Fruit fly (Drosophila melanogaster): ENCODE measurements around the gene sens.

Gene sens

dm6 chr3L:13450177-13450793, 49.4 kb upstream of the sens start, which contains the start of the genes JMJD7 and CG10738 (continued):
- TF ChIP-seq amos (GFP tag; IDR thresholded peaks at IDR 0.05; ENCODE audit: partially characterized antibody) = no peak
- peak; percentile 23 for TF ChIP-seq HHEX (GFP tag; optimal IDR thresholded peaks at IDR 0.05)
- TF ChIP-seq CG6175 (GFP tag; IDR thresholded peaks at IDR 0.05) = no peak
- TF ChIP-seq TFAM (GFP tag; optimal IDR thresholded peaks at IDR 0.05) = no peak
- TF ChIP-seq CG7928 (GFP tag; optimal IDR thresholded peaks at IDR 0.05) = peak; percentile 43
- TF ChIP-seq bcd (GFP tag; optimal IDR thresholded peaks at IDR 0.05) = peak; percentile 71
- TF ChIP-seq CG4360 (GFP tag; IDR thresholded peaks at IDR 0.05) = no peak
- TF ChIP-seq B-H2 (GFP tag; optimal IDR thresholded peaks at IDR 0.05) = no peak
- TF ChIP-seq hbn (GFP tag; IDR thresholded peaks at IDR 0.05; ENCODE audit: partially characterized antibody) = no peak
- TF ChIP-seq Atf-2 (GFP tag; optimal IDR thresholded peaks at IDR 0.05) = no peak
- peak; percentile 81 for TF ChIP-seq dysf (GFP tag; IDR thresholded peaks at IDR 0.05)
- peak; percentile 84 for TF ChIP-seq Ada2b (GFP tag; IDR thresholded peaks at IDR 0.05)
- peak; percentile 49 for TF ChIP-seq repo (GFP tag; optimal IDR thresholded peaks at IDR 0.05)
- TF ChIP-seq sna (GFP tag; IDR thresholded peaks at IDR 0.05; ENCODE audit: partially characterized antibody) = no peak
- no peak for TF ChIP-seq Kr (GFP tag; optimal IDR thresholded peaks at IDR 0.05)
- peak; percentile 26; the same call in 1 of the 2 replicates for TF ChIP-seq Ravus (GFP tag; IDR thresholded peaks at IDR 0.05)
- peak; percentile 11 for TF ChIP-seq CG7839 (tag; optimal IDR thresholded peaks at IDR 0.05)
- peak; percentile 23 for TF ChIP-seq MTF-1 (GFP tag; optimal IDR thresholded peaks at IDR 0.05; ENCODE audit: borderline replicate concordance)
- no peak for TF ChIP-seq CG7963 (GFP tag; IDR thresholded peaks at IDR 0.05; ENCODE audit: partially characterized antibody)
- no peak for TF ChIP-seq Camta (GFP tag; optimal IDR thresholded peaks at IDR 0.05)
- peak; percentile 39 for TF ChIP-seq CG15073 (GFP tag; optimal IDR thresholded peaks at IDR 0.05)
- peak; percentile 66 for TF ChIP-seq sens (GFP tag)
- TF ChIP-seq tup (GFP tag; optimal IDR thresholded peaks at IDR 0.05) = peak; percentile 74
- no peak for TF ChIP-seq zen2 (GFP tag; IDR thresholded peaks at IDR 0.05; ENCODE audit: partially characterized antibody)
- TF ChIP-seq CG14965 (GFP tag; optimal IDR thresholded peaks at IDR 0.05; ENCODE audit: borderline replicate concordance) = no peak
- no peak for TF ChIP-seq dm (GFP tag; optimal IDR thresholded peaks at IDR 0.05)
- TF ChIP-seq vvl (GFP tag; IDR thresholded peaks at IDR 0.05) = peak; percentile 88
- peak; percentile 55 for TF ChIP-seq CG30403 (GFP tag; optimal IDR thresholded peaks at IDR 0.05)
- no peak for TF ChIP-seq CG10431 (GFP tag; optimal IDR thresholded peaks at IDR 0.05)
- TF ChIP-seq CG12391 (tag; optimal IDR thresholded peaks at IDR 0.05) = peak; percentile 32
- no peak for TF ChIP-seq Lpt (GFP tag; optimal IDR thresholded peaks at IDR 0.05)
- TF ChIP-seq CG3995 (GFP tag; optimal IDR thresholded peaks at IDR 0.05) = no peak
- no peak for TF ChIP-seq HLHmδ (GFP tag; optimal IDR thresholded peaks at IDR 0.05)
- TF ChIP-seq CG9437 (GFP tag; optimal IDR thresholded peaks at IDR 0.05) = peak; percentile 6
- peak; percentile 61 for TF ChIP-seq al (GFP tag; IDR thresholded peaks at IDR 0.05)
- peak; percentile 38; the same call in 1 of the 3 replicates for TF ChIP-seq gce (GFP tag; IDR thresholded peaks at IDR 0.05)
- peak; percentile 2 for TF ChIP-seq Sry-δ (GFP tag; optimal IDR thresholded peaks at IDR 0.05)
- peak; percentile 51 for TF ChIP-seq Dip3 (GFP tag; optimal IDR thresholded peaks at IDR 0.05)
- peak; percentile 53; the same call in 1 of the 2 replicates for TF ChIP-seq cas (GFP tag; IDR thresholded peaks at IDR 0.05)
- TF ChIP-seq Hey (tag; optimal IDR thresholded peaks at IDR 0.05) = no peak
- no peak for TF ChIP-seq CG43689 (GFP tag; IDR thresholded peaks at IDR 0.05)
- no peak for TF ChIP-seq trem (tag; optimal IDR thresholded peaks at IDR 0.05)
- TF ChIP-seq lola (GFP tag; optimal IDR thresholded peaks at IDR 0.05) = no peak
- TF ChIP-seq MESR4 (GFP tag; optimal IDR thresholded peaks at IDR 0.05) = peak; percentile 15
- no peak for TF ChIP-seq CG3838 (GFP tag; optimal IDR thresholded peaks at IDR 0.05)
- peak; percentile 45; the same call in 1 of the 3 replicates for TF ChIP-seq CG7357 (GFP tag; IDR thresholded peaks at IDR 0.05)
- no peak for TF ChIP-seq CG12236 (GFP tag; optimal IDR thresholded peaks at IDR 0.05)
- no peak for TF ChIP-seq CG9876 (GFP tag; optimal IDR thresholded peaks at IDR 0.05)
- peak; percentile 75 for TF ChIP-seq CG32772 (GFP tag; IDR thresholded peaks at IDR 0.05)
- TF ChIP-seq fru (optimal IDR thresholded peaks at IDR 0.05) = no peak
- TF ChIP-seq slbo (GFP tag; IDR thresholded peaks at IDR 0.05) = peak; percentile 80
